Fruit fly (Drosophila melanogaster): ENCODE data around the gene Iru.

DNA sequence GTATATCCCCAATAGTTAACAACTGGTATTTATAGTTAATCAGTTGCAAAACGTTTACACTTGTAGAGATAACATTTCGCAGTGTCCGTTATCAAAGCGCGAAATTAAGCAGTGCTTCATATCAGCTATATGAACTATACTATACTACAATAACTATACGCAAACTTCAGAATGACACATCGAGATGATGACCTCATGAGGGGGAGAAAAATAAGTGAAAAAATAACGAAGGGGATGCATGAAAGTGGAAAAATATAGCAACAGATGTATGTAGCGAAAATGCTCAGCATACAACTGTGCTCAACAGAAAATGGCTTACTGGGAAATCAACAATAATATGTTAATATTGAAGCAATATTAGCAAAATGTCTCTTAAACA is 24.5 kb downstream of the Iru start:
- TF ChIP-seq usp (GFP tag; optimal IDR thresholded peaks at IDR 0.05) = no peak
- no peak for TF ChIP-seq HLH106 (tag; optimal IDR thresholded peaks at IDR 0.05)
- TF ChIP-seq sage (GFP tag; optimal IDR thresholded peaks at IDR 0.05) = no peak

Data from whole organism, wandering third instar larva.